Fruit fly (Drosophila melanogaster) whole organism, prepupa: ENCODE measurements around the gene CG14818.

Experiments
- CG34406 ChIP-seq: fragments of 200-800 bp; sonication (Bioruptor generic); optimal IDR thresholded peaks from 3 replicates; lab custom pipeline; 2016; ENCODE audit warnings: missing biosample characterization, missing genetic modification characterization
- CG4318 ChIP-seq: fragments of 200-800 bp; sonication (Bioruptor generic); optimal IDR thresholded peaks from 3 replicates; lab custom pipeline; 2017; ENCODE audit warnings: missing biosample characterization, mild to moderate bottlenecking, missing genetic modification characterization
- CG9139 ChIP-seq: fragments of 200-800 bp; sonication (Bioruptor generic); optimal IDR thresholded peaks from 3 replicates; lab custom pipeline; 2017; ENCODE audit warnings: missing biosample characterization, mild to moderate bottlenecking, missing genetic modification characterization
- Eip75B ChIP-seq: fragments of 200-800 bp; sonication (Bioruptor generic); optimal IDR thresholded peaks from 3 replicates; lab custom pipeline; 2016; ENCODE audit warnings: missing biosample characterization, missing genetic modification characterization
- Eip93F ChIP-seq: fragments of 200-800 bp; sonication (Bioruptor generic); optimal IDR thresholded peaks from 2 replicates; lab custom pipeline; 2016; ENCODE audit warnings: missing biosample characterization, mild to moderate bottlenecking, missing genetic modification characterization
- Hr39 ChIP-seq: fragments of 200-800 bp; sonication (Bioruptor generic); optimal IDR thresholded peaks from 2 replicates; lab custom pipeline; 2016; ENCODE audit warnings: missing biosample characterization, missing genetic modification characterization
- lz ChIP-seq: fragments of 200-800 bp; sonication (Bioruptor generic); optimal IDR thresholded peaks from 3 replicates; lab custom pipeline; 2016; ENCODE audit warnings: missing biosample characterization, missing genetic modification characterization
- spab ChIP-seq: fragments of 200-800 bp; sonication (Bioruptor generic); optimal IDR thresholded peaks from 2 replicates; lab custom pipeline; 2017; ENCODE audit warnings: missing biosample characterization, mild to moderate bottlenecking, missing genetic modification characterization, missing genetic modification reagents

- no peak for TF ChIP-seq Eip75B
- TF ChIP-seq CG4318 (GFP tag; lab: Kevin White, UChicago): no peak
- no peak for TF ChIP-seq CG9139 (GFP tag; lab: Kevin White, UChicago)
- TF ChIP-seq Hr39: no peak
- TF ChIP-seq CG34406 (GFP tag; lab: Kevin White, UChicago): no peak
- TF ChIP-seq lz (GFP tag; lab: Kevin White, UChicago): no peak
- no peak for TF ChIP-seq Eip93F (GFP tag; lab: Kevin White, UChicago)
- TF ChIP-seq spab (GFP tag; lab: Kevin White, UChicago): no peak
Observed at dm6 chrX:1848624-1849198, 30.9 kb downstream of the CG14818 start.
